Fruit fly (Drosophila melanogaster) whole organism, embryonic: Measurements from ENCODE around the gene CG4854.

Source experiments
- BEAF-32 ChIP-seq: fragments of 200-800 bp; sonication (Bioruptor generic); optimal IDR thresholded peaks from 3 replicates; lab custom pipeline; 2017; ENCODE audit warnings: missing biosample characterization, missing genetic modification characterization, mild to moderate bottlenecking, moderate library complexity, missing genetic modification reagents
- CG10274 ChIP-seq: fragments of 200-800 bp; sonication (Bioruptor generic); optimal IDR thresholded peaks from 3 replicates; lab custom pipeline; 2017; ENCODE audit warnings: missing biosample characterization, mild to moderate bottlenecking, missing genetic modification characterization
- CG10431 ChIP-seq: fragments of 200-800 bp; sonication (Bioruptor generic); optimal IDR thresholded peaks from 3 replicates; lab custom pipeline; 2018; ENCODE audit warnings: missing biosample characterization, mild to moderate bottlenecking, missing genetic modification characterization
- CG11560 ChIP-seq: fragments of 200-800 bp; sonication (Bioruptor generic); IDR thresholded peaks from 3 replicates; pipeline ENCODE4 v1.3.6; 2022; ENCODE audit warnings: missing biosample characterization, missing genetic modification characterization
- CG11695 ChIP-seq: fragments of 200-800 bp; sonication (Bioruptor generic); IDR thresholded peaks from 3 replicates; pipeline ENCODE4 v1.3.6; 2022; ENCODE audit warnings: missing biosample characterization, missing genetic modification characterization
- CG12104 ChIP-seq: fragments of 200-800 bp; sonication (Bioruptor generic); optimal IDR thresholded peaks from 3 replicates; lab custom pipeline; 2016; ENCODE audit warnings: missing biosample characterization, missing genetic modification characterization
- CG13123 ChIP-seq: fragments of 200-800 bp; sonication (Bioruptor generic); optimal IDR thresholded peaks from 2 replicates; lab custom pipeline; 2016; ENCODE audit warnings: missing biosample characterization, missing genetic modification characterization
- CG14965 ChIP-seq: fragments of 200-800 bp; sonication (Bioruptor generic); optimal IDR thresholded peaks from 2 replicates; lab custom pipeline; 2016; ENCODE audit warnings: missing biosample characterization, missing genetic modification characterization, borderline replicate concordance
- CG17359 ChIP-seq: fragments of 200-800 bp; sonication (Bioruptor generic); optimal IDR thresholded peaks from 3 replicates; lab custom pipeline; 2018; ENCODE audit warnings: missing biosample characterization, mild to moderate bottlenecking, missing genetic modification characterization, moderate library complexity
- CG17385 ChIP-seq: fragments of 200-800 bp; sonication (Bioruptor generic); optimal IDR thresholded peaks from 3 replicates; lab custom pipeline; 2018; ENCODE audit warnings: missing biosample characterization, mild to moderate bottlenecking, missing genetic modification characterization
- CG1832 ChIP-seq: fragments of 200-800 bp; sonication (Bioruptor generic); optimal IDR thresholded peaks from 2 replicates; lab custom pipeline; 2017; ENCODE audit warnings: missing biosample characterization, mild to moderate bottlenecking, missing genetic modification characterization, inconsistent platforms
- CG2120 ChIP-seq: fragments of 200-800 bp; sonication (Bioruptor generic); optimal IDR thresholded peaks from 3 replicates; lab custom pipeline; 2016; ENCODE audit warnings: missing biosample characterization, missing genetic modification characterization
- CG2129 ChIP-seq: fragments of 200-800 bp; sonication (Bioruptor generic); IDR thresholded peaks from 2 replicates; pipeline ENCODE4 v1.3.6; 2022; ENCODE audit warnings: missing biosample characterization, missing genetic modification characterization; ENCODE audit not compliant: partially characterized antibody
- CG3281 ChIP-seq: fragments of 200-800 bp; sonication (Bioruptor generic); optimal IDR thresholded peaks from 3 replicates; lab custom pipeline; 2017; ENCODE audit warnings: missing biosample characterization, mild to moderate bottlenecking, missing genetic modification characterization
- CG3407 ChIP-seq: fragments of 200-800 bp; sonication (Bioruptor generic); optimal IDR thresholded peaks from 2 replicates; lab custom pipeline; 2018; ENCODE audit warnings: missing biosample characterization, mild to moderate bottlenecking, missing genetic modification characterization
- CG34224 ChIP-seq: fragments of 200-800 bp; sonication (Bioruptor generic); IDR thresholded peaks from 3 replicates; pipeline ENCODE4 v1.3.6; 2022; ENCODE audit warnings: missing biosample characterization, missing genetic modification characterization; ENCODE audit not compliant: partially characterized antibody
- CG5953 ChIP-seq: fragments of 200-800 bp; sonication (Bioruptor generic); IDR thresholded peaks from 2 replicates; pipeline ENCODE4 v1.3.6; 2022; ENCODE audit warnings: missing biosample characterization, missing genetic modification characterization
- CG6654 ChIP-seq: fragments of 200-800 bp; sonication (Bioruptor generic); optimal IDR thresholded peaks from 2 replicates; lab custom pipeline; 2017; ENCODE audit warnings: missing biosample characterization, mild to moderate bottlenecking, missing genetic modification characterization
- CG8281 ChIP-seq: fragments of 200-800 bp; sonication (Bioruptor generic); optimal IDR thresholded peaks from 2 replicates; lab custom pipeline; 2018; ENCODE audit warnings: missing biosample characterization, mild to moderate bottlenecking, missing genetic modification characterization, moderate library complexity
- CHES-1-like ChIP-seq: fragments of 200-800 bp; sonication (Bioruptor generic); optimal IDR thresholded peaks from 2 replicates; lab custom pipeline; 2016; ENCODE audit warnings: missing biosample characterization, missing genetic modification characterization
- CoRest ChIP-seq: fragments of 200-800 bp; sonication (Bioruptor generic); optimal IDR thresholded peaks from 3 replicates; lab custom pipeline; 2018; ENCODE audit warnings: missing biosample characterization, mild to moderate bottlenecking, missing genetic modification characterization, moderate library complexity
- D19A ChIP-seq: fragments of 200-800 bp; optimal IDR thresholded peaks from 3 replicates; lab custom pipeline; 2019; ENCODE audit warnings: missing biosample characterization, mild to moderate bottlenecking, missing genetic modification characterization, moderate library complexity
- Dip3 ChIP-seq: fragments of 200-800 bp; sonication (Bioruptor generic); optimal IDR thresholded peaks from 3 replicates; lab custom pipeline; 2016; ENCODE audit warnings: missing biosample characterization, missing genetic modification characterization
- Doc2 ChIP-seq: fragments of 200-800 bp; sonication (Bioruptor generic); IDR thresholded peaks from 2 replicates; pipeline ENCODE4 v1.3.6; 2022; ENCODE audit warnings: missing biosample characterization, missing genetic modification characterization
- Hand ChIP-seq: fragments of 200-800 bp; sonication (Bioruptor generic); optimal IDR thresholded peaks from 2 replicates; lab custom pipeline; 2017; ENCODE audit warnings: mild to moderate bottlenecking, missing biosample characterization, missing genetic modification reagents, missing genetic modification characterization
- Lhr ChIP-seq: fragments of 200-800 bp; sonication (Bioruptor generic); optimal IDR thresholded peaks from 3 replicates; lab custom pipeline; 2017; ENCODE audit warnings: mild to moderate bottlenecking, missing biosample characterization, missing genetic modification reagents, missing genetic modification characterization
- MESR4 ChIP-seq: fragments of 200-800 bp; sonication (Bioruptor generic); optimal IDR thresholded peaks from 2 replicates; lab custom pipeline; 2018; ENCODE audit warnings: missing biosample characterization, mild to moderate bottlenecking, missing genetic modification characterization, moderate library complexity
- NK7.1 ChIP-seq: fragments of 200-800 bp; sonication (Bioruptor generic); optimal IDR thresholded peaks from 3 replicates; lab custom pipeline; 2016; ENCODE audit warnings: missing biosample characterization, missing genetic modification characterization
- Scr ChIP-seq: fragments of 200-800 bp; sonication (Bioruptor generic); IDR thresholded peaks from 2 replicates; pipeline ENCODE4 v1.3.6; 2022; ENCODE audit warnings: missing biosample characterization, missing genetic modification characterization; ENCODE audit not compliant: partially characterized antibody
- Side ChIP-seq: fragments of 200-800 bp; sonication (Bioruptor generic); optimal IDR thresholded peaks from 2 replicates; lab custom pipeline; 2016; ENCODE audit warnings: missing biosample characterization, missing genetic modification characterization
- Ssrp ChIP-seq: fragments of 200-800 bp; sonication (Bioruptor generic); optimal IDR thresholded peaks from 2 replicates; lab custom pipeline; 2018; ENCODE audit warnings: missing biosample characterization, mild to moderate bottlenecking, missing genetic modification characterization, moderate library complexity
- al ChIP-seq: fragments of 200-800 bp; sonication (Bioruptor generic); IDR thresholded peaks from 2 replicates; pipeline ENCODE4 v1.3.6; 2022; ENCODE audit warnings: missing biosample characterization, missing genetic modification characterization
- ap ChIP-seq: fragments of 200-800 bp; sonication (Bioruptor generic); IDR thresholded peaks from 2 replicates; pipeline ENCODE4 v1.3.6; 2022; ENCODE audit warnings: missing biosample characterization, missing genetic modification characterization
- ase ChIP-seq: fragments of 200-800 bp; sonication (Bioruptor generic); IDR thresholded peaks from 3 replicates; pipeline ENCODE4 v1.3.6; 2022; ENCODE audit warnings: missing biosample characterization, missing genetic modification characterization
- bowl ChIP-seq: fragments of 200-800 bp; sonication (Bioruptor generic); IDR thresholded peaks from 2 replicates; pipeline ENCODE4 v1.3.6; 2022; ENCODE audit warnings: missing biosample characterization, missing genetic modification characterization
- ci ChIP-seq: fragments of 200-800 bp; sonication (Bioruptor generic); IDR thresholded peaks from 3 replicates; pipeline ENCODE4 v1.3.6; 2022; ENCODE audit warnings: missing biosample characterization, missing genetic modification characterization
- dysf ChIP-seq: fragments of 200-800 bp; sonication (Bioruptor generic); IDR thresholded peaks from 3 replicates; pipeline ENCODE4 v1.3.6; 2022; ENCODE audit warnings: missing biosample characterization, missing genetic modification characterization
- fu2 ChIP-seq: fragments of 200-800 bp; sonication (Bioruptor generic); optimal IDR thresholded peaks from 2 replicates; lab custom pipeline; 2016; ENCODE audit warnings: missing biosample characterization, missing genetic modification characterization
- grau ChIP-seq: fragments of 200-800 bp; optimal IDR thresholded peaks from 3 replicates; lab custom pipeline; 2019; ENCODE audit warnings: missing biosample characterization, mild to moderate bottlenecking, missing genetic modification characterization, moderate library complexity
- hbn ChIP-seq: fragments of 200-800 bp; sonication (Bioruptor generic); IDR thresholded peaks from 2 replicates; pipeline ENCODE4 v1.3.6; 2022; ENCODE audit warnings: missing biosample characterization, missing genetic modification characterization; ENCODE audit not compliant: partially characterized antibody
- her ChIP-seq: fragments of 200-800 bp; sonication (Bioruptor generic); optimal IDR thresholded peaks from 2 replicates; lab custom pipeline; 2016; ENCODE audit warnings: missing biosample characterization, missing genetic modification characterization
- hth ChIP-seq: fragments of >200 bp; optimal IDR thresholded peaks from 2 replicates; lab custom pipeline; 2017; ENCODE audit warnings: inconsistent platforms
- kah ChIP-seq: fragments of 200-800 bp; sonication (Bioruptor generic); optimal IDR thresholded peaks from 2 replicates; lab custom pipeline; 2018; ENCODE audit warnings: missing biosample characterization, mild to moderate bottlenecking, missing genetic modification characterization
- klu ChIP-seq: fragments of 200-800 bp; sonication (Bioruptor generic); IDR thresholded peaks from 2 replicates; pipeline ENCODE4 v1.3.6; 2022; ENCODE audit warnings: missing biosample characterization, missing genetic modification characterization
- pb ChIP-seq: fragments of 200-800 bp; sonication (Bioruptor generic); optimal IDR thresholded peaks from 3 replicates; lab custom pipeline; 2016; ENCODE audit warnings: missing biosample characterization, missing genetic modification characterization
- prd ChIP-seq, 3 experiments: fragments of >200 bp in 2 of 3; fragments of 200-800 bp in 1 of 3; sonication (Bioruptor generic) in 1 of 3; optimal IDR thresholded peaks in 2 of 3; IDR thresholded peaks in 1 of 3; 2 replicates in 2 of 3; 3 replicates in 1 of 3; pipeline versions ENCODE4 v1.3.6 to Lab custom; 2017 to 2022; ENCODE audit warnings: missing biosample characterization in 1 of 3, missing genetic modification characterization in 1 of 3
- ranshi ChIP-seq: fragments of 200-800 bp; sonication (Bioruptor generic); IDR thresholded peaks from 2 replicates; pipeline ENCODE4 v1.3.6; 2022; ENCODE audit warnings: missing biosample characterization, missing genetic modification characterization
- slp2 ChIP-seq: fragments of 200-800 bp; sonication (Bioruptor generic); optimal IDR thresholded peaks from 2 replicates; lab custom pipeline; 2016; ENCODE audit warnings: missing biosample characterization, missing genetic modification characterization
- zen2 ChIP-seq: fragments of 200-800 bp; sonication (Bioruptor generic); IDR thresholded peaks from 3 replicates; pipeline ENCODE4 v1.3.6; 2022; ENCODE audit warnings: missing biosample characterization, missing genetic modification characterization; ENCODE audit not compliant: partially characterized antibody

The CG4854 gene

dm6 chr3R:20008372-20009051 is 19.3 kb upstream of the CG4854 start, which contains the start of the genes Hs6st and MED25:
Gene Hs6st, minus strand, starts transcription at chr3R:20008512.
Gene MED25, plus strand, starts transcription at chr3R:20008947.
- no peak for TF ChIP-seq CG3281 (GFP tag; lab: Kevin White, UChicago)
- peak; percentile 18 for TF ChIP-seq her (GFP tag; lab: Kevin White, UChicago)
- no peak for TF ChIP-seq CG14965 (GFP tag; lab: Kevin White, UChicago)
- peak; percentile 70 for TF ChIP-seq CG12104 (GFP tag; lab: Kevin White, UChicago)
- TF ChIP-seq hth (lab: Kevin White, UChicago): no peak
- TF ChIP-seq D19A (tag; lab: Kevin White, UChicago): no peak
- TF ChIP-seq Hand (GFP tag; lab: Kevin White, UChicago): no peak
- no peak for TF ChIP-seq slp2 (GFP tag; lab: Kevin White, UChicago)
- no peak for TF ChIP-seq pb (GFP tag; lab: Kevin White, UChicago)
- peak; percentile 2 for TF ChIP-seq NK7.1
- TF ChIP-seq CG10431 (GFP tag; lab: Kevin White, UChicago): no peak
- no peak for TF ChIP-seq CG5953 (GFP tag; lab: Robert Waterston, UW)
- no peak for TF ChIP-seq fu2 (GFP tag; lab: Kevin White, UChicago)
- no peak for TF ChIP-seq Ssrp (tag; lab: Kevin White, UChicago)
- no peak for TF ChIP-seq Side
- no peak for TF ChIP-seq CG1832 (GFP tag; lab: Kevin White, UChicago)
- TF ChIP-seq bowl (GFP tag; lab: Robert Waterston, UW): no peak
- TF ChIP-seq CG6654 (GFP tag; lab: Kevin White, UChicago): no peak
- TF ChIP-seq kah (GFP tag; lab: Kevin White, UChicago): no peak
- TF ChIP-seq CG10274: no peak
- TF ChIP-seq ase (GFP tag; lab: Robert Waterston, UW): no peak
- no peak for TF ChIP-seq Dip3 (GFP tag; lab: Kevin White, UChicago)
- 0 out of 2 replicates have a peak, but pooled peaks have one; percentile 17 for TF ChIP-seq ranshi
- peak; percentile 88 for TF ChIP-seq BEAF-32
- TF ChIP-seq al: no peak
- TF ChIP-seq CG11695 (GFP tag; lab: Robert Waterston, UW): no peak
- TF ChIP-seq ap (GFP tag; lab: Robert Waterston, UW): no peak
- TF ChIP-seq hbn: peak; percentile 57
- no peak for TF ChIP-seq CG13123 (GFP tag; lab: Kevin White, UChicago)
- peak; percentile 38 for TF ChIP-seq grau
- TF ChIP-seq dysf (GFP tag; lab: Robert Waterston, UW): 0 out of 3 replicates have a peak, but pooled peaks have one; percentile 29
- peak; percentile 66 for TF ChIP-seq CG17359 (tag; lab: Kevin White, UChicago)
- TF ChIP-seq CG34224 (GFP tag; lab: Robert Waterston, UW): peak; percentile 70; the same call in 2 of the 3 replicates
- TF ChIP-seq CHES-1-like (GFP tag; lab: Kevin White, UChicago): no peak
- no peak for TF ChIP-seq prd (optimal IDR thresholded peaks at IDR 0.05; lab: Kevin White, UChicago)
- peak; percentile 32; the same call in 1 of the 3 replicates for TF ChIP-seq prd (GFP tag; IDR thresholded peaks at IDR 0.05; lab: Robert Waterston, UW)
- no peak for TF ChIP-seq klu (GFP tag; lab: Robert Waterston, UW)
- peak; percentile 29; the same call in 2 of the 3 replicates for TF ChIP-seq ci (GFP tag; lab: Robert Waterston, UW)
- TF ChIP-seq Doc2: no peak
- TF ChIP-seq Lhr (GFP tag; lab: Kevin White, UChicago): peak; percentile 45
- TF ChIP-seq CG2120 (GFP tag; lab: Kevin White, UChicago): no peak
- TF ChIP-seq MESR4: no peak
- TF ChIP-seq CG11560 (tag; lab: Robert Waterston, UW): no peak
- TF ChIP-seq CG8281 (tag; lab: Kevin White, UChicago): no peak
- TF ChIP-seq CG3407 (GFP tag; lab: Kevin White, UChicago): no peak
- peak; percentile 49 for TF ChIP-seq CoRest (tag; lab: Kevin White, UChicago)
- TF ChIP-seq Scr (GFP tag; lab: Robert Waterston, UW): peak; percentile 82
- TF ChIP-seq CG17385 (GFP tag; lab: Kevin White, UChicago): peak; percentile 12
- TF ChIP-seq zen2: peak; percentile 72
- TF ChIP-seq CG2129 (GFP tag; lab: Robert Waterston, UW): peak; percentile 65
